Worm (Caenorhabditis elegans) whole organism, early embryonic: ENCODE data around the gene K09F6.10.

Experiments
- B0310.2 ChIP-seq: sonication (generic microtip); optimal IDR thresholded peaks from 2 replicates; lab custom pipeline; 2016; ENCODE audit warnings: mild to moderate bottlenecking, missing genetic modification characterization, missing compliant biosample characterization
- F13C5.2 ChIP-seq: sonication (generic microtip); optimal IDR thresholded peaks from 2 replicates; lab custom pipeline; 2017; ENCODE audit warnings: mild to moderate bottlenecking, missing genetic modification characterization, inconsistent platforms, missing compliant biosample characterization
- aly-1 ChIP-seq: sonication (generic microtip); optimal IDR thresholded peaks from 2 replicates; lab custom pipeline; 2016; ENCODE audit warnings: missing genetic modification characterization, missing compliant biosample characterization
- ama-1 ChIP-seq: fragments of 150-350 bp; optimal IDR thresholded peaks from 2 replicates; lab custom pipeline; 2014
- ceh-13 ChIP-seq: fragments of 200-800 bp; sonication (Bioruptor generic); optimal IDR thresholded peaks from 2 replicates; lab custom pipeline; 2018; ENCODE audit warnings: mild to moderate bottlenecking, missing genetic modification characterization, missing compliant biosample characterization
- flt-1 ChIP-seq: fragments of 200-800 bp; sonication (Bioruptor generic); IDR thresholded peaks from 2 replicates; pipeline ENCODE4 v1.3.6; 2022; ENCODE audit warnings: missing genetic modification characterization, missing compliant biosample characterization
- hnd-1 ChIP-seq: sonication (generic microtip); optimal IDR thresholded peaks from 2 replicates; lab custom pipeline; 2016; ENCODE audit warnings: missing genetic modification characterization, missing compliant biosample characterization
- sea-1 ChIP-seq: fragments of 200-800 bp; sonication (Bioruptor generic); conservative IDR thresholded peaks from 2 replicates; pipeline ENCODE4 v1.3.6; 2022; ENCODE audit warnings: missing genetic modification characterization, missing compliant biosample characterization
- tbx-11 ChIP-seq: fragments of 200-800 bp; sonication (Bioruptor generic); IDR thresholded peaks from 2 replicates; pipeline ENCODE4 v1.3.6; 2022; ENCODE audit warnings: missing genetic modification characterization, missing compliant biosample characterization
- tra-4 ChIP-seq: sonication (generic microtip); optimal IDR thresholded peaks from 2 replicates; lab custom pipeline; 2017; ENCODE audit warnings: missing genetic modification characterization, missing compliant biosample characterization

DNA sequence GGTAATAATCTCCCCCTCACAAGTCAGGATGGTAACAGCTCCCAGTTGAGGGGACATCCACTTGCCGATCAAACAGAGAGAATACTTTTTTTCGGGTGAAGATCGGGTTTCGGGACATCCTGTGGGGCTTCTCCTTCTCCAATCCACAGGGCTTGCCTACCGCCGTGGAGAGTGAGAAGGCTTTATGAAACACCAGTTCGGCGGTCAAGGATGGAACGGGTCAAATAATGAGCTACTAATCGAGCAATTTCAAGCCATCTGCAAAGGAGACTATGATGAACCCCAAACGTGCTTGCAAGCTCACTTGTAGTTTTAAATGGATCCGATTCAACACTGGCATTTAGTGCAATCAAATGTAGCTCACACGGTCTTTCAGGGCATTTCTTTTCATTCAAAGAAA, 4.0 kb downstream of the K09F6.10 start:
- no peak for TF ChIP-seq tbx-11 (GFP tag; lab: Robert Waterston, UW)
- no peak for TF ChIP-seq ama-1 (lab: Kevin White, UChicago)
- TF ChIP-seq ceh-13 (GFP tag; lab: Kevin White, UChicago), result no peak
- no peak for TF ChIP-seq flt-1
- no peak for TF ChIP-seq tra-4
- TF ChIP-seq sea-1, result no peak
- TF ChIP-seq B0310.2 (tag; lab: Kevin White, UChicago), result no peak
- TF ChIP-seq aly-1, result no peak
- TF ChIP-seq hnd-1 (tag; lab: Kevin White, UChicago), result no peak
- no peak for TF ChIP-seq F13C5.2 (tag; lab: Kevin White, UChicago)
